Worm (Caenorhabditis elegans) whole organism, young adult: ENCODE data around the gene D1086.9.

Source experiments
- Y95B8A.8 ChIP-seq: fragments of 200-800 bp; sonication (Bioruptor generic); IDR thresholded peaks from 2 replicates; pipeline ENCODE4 v1.3.6; 2022; ENCODE audit warnings: missing genetic modification reagents, missing genetic modification characterization, missing compliant biosample characterization
- ama-1 ChIP-seq, 3 experiments: fragments of 150-350 bp in 1 of 3; sonication (generic microtip) in 2 of 3; optimal IDR thresholded peaks; 2 replicates each; lab custom pipeline; 2014 to 2018; ENCODE audit warnings: missing biosample characterization in 2 of 3, missing genetic modification characterization in 2 of 3, missing genetic modification reagents in 2 of 3
- lag-1 ChIP-seq: fragments of 200-800 bp; sonication (Bioruptor generic); IDR thresholded peaks from 2 replicates; pipeline ENCODE4 v1.3.6; 2022; ENCODE audit warnings: missing genetic modification reagents, missing genetic modification characterization, missing compliant biosample characterization
- pha-4 ChIP-seq: fragments of 150-350 bp; sonication (generic microtip); optimal IDR thresholded peaks from 2 replicates; lab custom pipeline; 2014; ENCODE audit warnings: missing biosample characterization, missing genetic modification reagents, missing genetic modification characterization
- snpc-1.1 ChIP-seq: sonication (generic microtip); optimal IDR thresholded peaks from 2 replicates; lab custom pipeline; 2017; ENCODE audit warnings: missing genetic modification characterization, mild to moderate bottlenecking, missing compliant biosample characterization, antibody characterized with exemption, moderate library complexity, missing genotype, missing genetic modification reagents; ENCODE audit not compliant: insufficient read depth
- unc-130 ChIP-seq: sonication (generic microtip); optimal IDR thresholded peaks from 2 replicates; lab custom pipeline; 2016; ENCODE audit warnings: missing genetic modification reagents, missing genetic modification characterization, missing compliant biosample characterization
- ztf-28 ChIP-seq: fragments of 200-800 bp; sonication (Bioruptor generic); IDR thresholded peaks from 2 replicates; pipeline ENCODE4 v1.3.6; 2022; ENCODE audit warnings: missing genetic modification reagents, missing genetic modification characterization, missing compliant biosample characterization

DNA sequence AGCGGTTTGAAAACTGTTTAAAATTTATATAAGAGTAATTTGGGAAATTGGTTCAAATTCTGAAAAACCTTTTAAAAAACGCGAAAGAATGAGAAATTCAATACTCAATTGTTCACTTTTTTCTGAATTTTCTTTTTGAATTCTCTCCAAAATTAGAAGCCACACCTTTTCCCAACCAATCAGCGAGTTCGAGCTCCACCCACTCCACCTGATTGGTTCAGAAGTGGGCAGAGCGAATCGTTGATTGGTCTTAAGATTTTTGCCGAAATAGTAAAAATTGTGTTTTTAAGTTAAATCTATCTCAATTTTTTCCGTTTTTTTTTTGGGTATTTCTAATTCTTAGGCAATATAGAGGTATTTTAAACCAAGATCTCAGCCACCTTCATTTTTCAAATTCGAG is 40.1 kb upstream of the D1086.9 start:
- TF ChIP-seq snpc-1.1 (no peak), Y95B8A.8 (GFP tag; lab: Robert Waterston, UW) (no peak), lag-1 (no peak), unc-130 (GFP tag; lab: Kevin White, UChicago) (no peak), ama-1 (optimal IDR thresholded peaks at IDR 0.05; lab: Kevin White, UChicago) (no peak), ama-1 (GFP tag; optimal IDR thresholded peaks at IDR 0.05; lab: Kevin White, UChicago) (no peak), ztf-28 (GFP tag; lab: Robert Waterston, UW) (no peak), pha-4 (no peak)
